Worm (Caenorhabditis elegans): ENCODE data around the gene Y66C5A.1.

The Y66C5A.1 gene

DNA sequence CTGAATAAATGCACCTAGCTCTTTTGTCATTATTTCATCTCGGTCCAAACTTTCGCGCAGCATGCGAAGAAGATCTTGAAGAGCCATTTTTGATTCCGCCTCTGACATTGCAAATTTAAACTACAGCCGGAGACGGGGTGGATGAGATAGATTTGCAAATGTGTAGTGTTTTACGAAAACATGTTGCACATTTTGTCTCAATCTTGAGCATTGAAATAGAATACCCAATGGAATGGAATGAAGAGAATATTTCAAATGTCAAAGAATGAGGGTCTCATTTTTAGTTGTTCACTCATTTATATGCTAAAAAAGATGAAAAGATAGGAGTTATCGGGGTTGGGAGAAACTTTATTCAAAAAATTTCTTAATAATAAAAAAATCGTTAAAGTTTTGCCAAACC, at the start of gene Y66C5A.1:
Y66C5A.1 (minus strand) TSS at position 101 of the 400 bp plus-strand sequence.
- TF ChIP-seq ceh-36 (tag; optimal IDR thresholded peaks at IDR 0.05) = no peak
- no peak for TF ChIP-seq sea-1 (GFP tag; conservative IDR thresholded peaks at IDR 0.05)
- TF ChIP-seq ceh-13 (GFP tag; optimal IDR thresholded peaks at IDR 0.05) = no peak
- no peak for TF ChIP-seq pes-1 (GFP tag; IDR thresholded peaks at IDR 0.05)
- TF ChIP-seq scrt-1 (GFP tag; IDR thresholded peaks at IDR 0.05) = no peak
- no peak for TF ChIP-seq ets-7 (tag; optimal IDR thresholded peaks at IDR 0.05)
- TF ChIP-seq flt-1 (GFP tag; IDR thresholded peaks at IDR 0.05) = no peak
- TF ChIP-seq tra-4 (tag; optimal IDR thresholded peaks at IDR 0.05) = no peak
- TF ChIP-seq ama-1 (optimal IDR thresholded peaks at IDR 0.05) = no peak
- TF ChIP-seq F13C5.2 (tag; optimal IDR thresholded peaks at IDR 0.05) = no peak

ce11 chrX:14504551-14504902, 49.2 kb upstream of the Y66C5A.1 start:
- TF ChIP-seq hnd-1 (tag; optimal IDR thresholded peaks at IDR 0.05) = no peak
- TF ChIP-seq pes-1 (GFP tag; IDR thresholded peaks at IDR 0.05) = 0 out of 2 replicates have a peak, but pooled peaks have one; percentile 0

ce11 chrX:14503800-14504550, 48.7 kb upstream of the Y66C5A.1 start, which contains the start of gene M163.1:
Gene M163.1, minus strand, starts transcription at chrX:14503824.
- peak; percentile 0 for TF ChIP-seq hnd-1 (tag; optimal IDR thresholded peaks at IDR 0.05)
- TF ChIP-seq ama-1 (optimal IDR thresholded peaks at IDR 0.05) = no peak
- 0 out of 2 replicates have a peak, but pooled peaks have one; percentile 13 for TF ChIP-seq pes-1 (GFP tag; IDR thresholded peaks at IDR 0.05)
- peak; percentile 87 for TF ChIP-seq hmg-4 (GFP tag; optimal IDR thresholded peaks at IDR 0.05)
- no peak for TF ChIP-seq hmbx-1 (tag; optimal IDR thresholded peaks at IDR 0.05)
- TF ChIP-seq scrt-1 (GFP tag; IDR thresholded peaks at IDR 0.05) = peak; percentile 46; the same call in 1 of the 2 replicates
- TF ChIP-seq ceh-13 (GFP tag; optimal IDR thresholded peaks at IDR 0.05) = peak; percentile 16
- TF ChIP-seq F13C5.2 (tag; optimal IDR thresholded peaks at IDR 0.05) = peak; percentile 15

DNA sequence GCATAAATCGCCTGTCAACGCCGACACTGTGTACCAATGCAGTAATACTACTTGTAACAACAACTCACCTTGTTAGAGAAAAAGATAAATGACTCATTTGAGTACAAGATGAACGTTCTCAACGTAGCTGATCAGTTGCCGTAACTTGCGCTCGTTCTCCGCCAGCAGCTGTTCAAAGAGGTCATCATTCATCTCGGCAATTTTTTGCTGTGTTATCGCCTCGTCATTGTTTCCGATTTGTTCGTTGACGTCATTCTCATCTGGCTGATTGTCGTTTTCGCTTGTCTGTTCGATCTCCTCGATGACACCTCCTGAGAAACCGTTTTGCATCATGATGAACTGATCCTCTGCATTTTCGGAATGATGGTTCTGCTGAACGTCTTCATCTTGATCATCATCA, 48.0 kb upstream of the Y66C5A.1 start:
- TF ChIP-seq F13C5.2 (tag; optimal IDR thresholded peaks at IDR 0.05) (no peak), B0310.2 (tag; optimal IDR thresholded peaks at IDR 0.05) (no peak), ama-1 (optimal IDR thresholded peaks at IDR 0.05) (no peak), ets-7 (tag; optimal IDR thresholded peaks at IDR 0.05) (no peak), flt-1 (GFP tag; IDR thresholded peaks at IDR 0.05) (no peak), ceh-36 (tag; optimal IDR thresholded peaks at IDR 0.05) (no peak), pes-1 (GFP tag; IDR thresholded peaks at IDR 0.05) (no peak), scrt-1 (GFP tag; IDR thresholded peaks at IDR 0.05) (no peak), hnd-1 (tag; optimal IDR thresholded peaks at IDR 0.05) (no peak), hmbx-1 (tag; optimal IDR thresholded peaks at IDR 0.05) (no peak), tra-4 (tag; optimal IDR thresholded peaks at IDR 0.05) (no peak), aly-1 (tag; optimal IDR thresholded peaks at IDR 0.05) (no peak), ceh-13 (GFP tag; optimal IDR thresholded peaks at IDR 0.05) (no peak), tbx-37 (GFP tag; conservative IDR thresholded peaks at IDR 0.05) (no peak), tbx-11 (GFP tag; IDR thresholded peaks at IDR 0.05) (no peak), sea-1 (GFP tag; conservative IDR thresholded peaks at IDR 0.05) (no peak), hmg-4 (GFP tag; optimal IDR thresholded peaks at IDR 0.05) (no peak)

- TF ChIP-seq ets-7 (tag; optimal IDR thresholded peaks at IDR 0.05) (no peak), tra-4 (tag; optimal IDR thresholded peaks at IDR 0.05) (no peak), scrt-1 (GFP tag; IDR thresholded peaks at IDR 0.05) (no peak), tbx-37 (GFP tag; conservative IDR thresholded peaks at IDR 0.05) (no peak), sea-1 (GFP tag; conservative IDR thresholded peaks at IDR 0.05) (no peak), ceh-36 (tag; optimal IDR thresholded peaks at IDR 0.05) (no peak)
Measured at ce11 chrX:14502116-14502587, 46.8 kb upstream of the Y66C5A.1 start.

DNA sequence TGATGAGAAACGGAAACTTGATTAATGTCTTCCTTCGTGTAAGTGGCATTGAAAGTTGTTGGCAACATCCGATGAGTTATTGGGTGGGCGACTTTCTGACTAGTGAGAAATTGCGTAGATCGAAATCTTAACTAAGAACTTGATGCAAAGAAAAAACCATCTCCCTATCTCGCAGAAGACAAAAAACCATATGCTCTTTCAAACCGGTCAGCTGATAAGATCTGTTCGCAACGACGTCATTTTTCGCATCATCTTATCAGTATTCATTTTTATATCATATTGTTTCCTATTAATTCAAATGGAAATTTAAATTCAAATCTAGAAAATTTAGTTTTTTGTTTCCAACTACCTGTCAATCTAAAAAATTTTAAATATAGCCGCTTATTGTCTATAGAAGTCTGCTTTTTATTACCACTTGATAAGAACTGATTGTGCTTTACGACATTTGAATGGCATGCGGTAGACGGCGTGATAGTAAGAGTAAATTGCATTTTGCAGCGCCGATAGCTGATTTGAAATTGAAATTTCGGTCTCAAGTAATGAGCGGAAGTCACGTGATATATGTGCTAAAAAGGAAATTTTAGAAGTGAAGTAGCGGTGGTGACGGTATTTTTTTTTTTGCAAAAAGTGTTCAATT, 45.2 kb upstream of the Y66C5A.1 start:
- TF ChIP-seq ceh-13 (GFP tag; optimal IDR thresholded peaks at IDR 0.05) (no peak), hnd-1 (tag; optimal IDR thresholded peaks at IDR 0.05) (no peak), tra-4 (tag; optimal IDR thresholded peaks at IDR 0.05) (no peak), flt-1 (GFP tag; IDR thresholded peaks at IDR 0.05) (no peak), ceh-36 (tag; optimal IDR thresholded peaks at IDR 0.05) (no peak), tbx-37 (GFP tag; conservative IDR thresholded peaks at IDR 0.05) (no peak), F13C5.2 (tag; optimal IDR thresholded peaks at IDR 0.05) (no peak), B0310.2 (tag; optimal IDR thresholded peaks at IDR 0.05) (no peak), hmg-4 (GFP tag; optimal IDR thresholded peaks at IDR 0.05) (no peak), ets-7 (tag; optimal IDR thresholded peaks at IDR 0.05) (no peak), hmbx-1 (tag; optimal IDR thresholded peaks at IDR 0.05) (no peak), aly-1 (tag; optimal IDR thresholded peaks at IDR 0.05) (no peak)

- no peak for TF ChIP-seq hmg-4 (GFP tag; optimal IDR thresholded peaks at IDR 0.05)
- TF ChIP-seq B0310.2 (tag; optimal IDR thresholded peaks at IDR 0.05) = no peak
- no peak for TF ChIP-seq ceh-13 (GFP tag; optimal IDR thresholded peaks at IDR 0.05)
- TF ChIP-seq flt-1 (GFP tag; IDR thresholded peaks at IDR 0.05) = no peak
- no peak for TF ChIP-seq pes-1 (GFP tag; IDR thresholded peaks at IDR 0.05)
- no peak for TF ChIP-seq hmbx-1 (tag; optimal IDR thresholded peaks at IDR 0.05)
- no peak for TF ChIP-seq ceh-36 (tag; optimal IDR thresholded peaks at IDR 0.05)
- TF ChIP-seq scrt-1 (GFP tag; IDR thresholded peaks at IDR 0.05) = no peak
- TF ChIP-seq tra-4 (tag; optimal IDR thresholded peaks at IDR 0.05) = no peak
- TF ChIP-seq ama-1 (optimal IDR thresholded peaks at IDR 0.05) = no peak
- no peak for TF ChIP-seq hnd-1 (tag; optimal IDR thresholded peaks at IDR 0.05)
- no peak for TF ChIP-seq aly-1 (tag; optimal IDR thresholded peaks at IDR 0.05)
Measured at ce11 chrX:14499830-14500409, 44.6 kb upstream of the Y66C5A.1 start.

Data from whole organism, early embryonic.